Worm (Caenorhabditis elegans) whole organism, midembryonic: ENCODE measurements around the gene T24A6.17.
"Not testable (repeated sequence)": the region's sequence is repeated elsewhere in the genome, so short reads cannot be mapped to it uniquely, and the experiment has no call there.

Experiments used
- klf-2 ChIP-seq: fragments of 200-800 bp; sonication (Bioruptor generic); conservative IDR thresholded peaks from 2 replicates; pipeline ENCODE4 v1.3.6; 2022; ENCODE audit warnings: missing genetic modification reagents, missing genetic modification characterization, missing compliant biosample characterization
- med-1 ChIP-seq: sonication (generic microtip); optimal IDR thresholded peaks from 2 replicates; lab custom pipeline; 2017; ENCODE audit warnings: missing genetic modification characterization, mild to moderate bottlenecking, missing compliant biosample characterization, antibody characterized with exemption, missing genetic modification reagents; ENCODE audit not compliant: insufficient read depth
- ztf-29 ChIP-seq: fragments of 200-800 bp; sonication (Bioruptor generic); IDR thresholded peaks from 2 replicates; pipeline ENCODE4 v1.3.6; 2022; ENCODE audit warnings: missing genetic modification reagents, missing genetic modification characterization, missing compliant biosample characterization

ce11 chrV:3572408-3572807, 8.2 kb upstream of the T24A6.17 start, which contains the start of gene F40C5.1:
- not testable (repeated sequence) for TF ChIP-seq med-1; ztf-29 (GFP tag; lab: Robert Waterston, UW); klf-2 (GFP tag; lab: Robert Waterston, UW)
